Worm (Caenorhabditis elegans): ENCODE results near the gene srz-61.

DNA sequence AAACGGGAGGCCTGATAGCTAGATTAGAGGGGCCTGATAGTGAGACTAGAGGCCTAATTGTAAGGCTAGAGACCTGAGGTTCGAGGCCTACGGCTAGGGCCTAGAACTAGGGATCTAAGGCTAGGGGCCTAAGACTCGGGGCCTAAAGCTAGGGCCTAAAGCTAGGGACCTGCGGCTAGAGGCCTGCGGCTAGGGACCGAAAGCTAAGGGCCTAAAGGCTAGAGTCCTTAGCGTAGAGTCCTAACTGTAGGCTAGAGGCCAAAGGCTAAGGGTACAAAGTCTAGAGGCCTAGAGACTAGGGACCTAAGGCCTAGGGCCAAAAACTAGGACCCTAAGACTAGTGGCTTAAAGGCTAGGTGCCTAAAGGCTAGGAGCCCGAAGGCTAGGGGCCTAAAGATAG is 12.2 kb downstream of the srz-61 start:
- no peak for TF ChIP-seq lin-11 (tag; optimal IDR thresholded peaks at IDR 0.05)
- no peak for TF ChIP-seq unc-86 (tag; optimal IDR thresholded peaks at IDR 0.05)

Measured in whole organism, late embryonic.